Worm (Caenorhabditis elegans) whole organism, L4/young adult: Measurements from ENCODE around the gene T26E4.2.

Experiments
- W03F9.2 ChIP-seq: fragments of 150-350 bp; optimal IDR thresholded peaks from 2 replicates; lab custom pipeline; 2014; ENCODE audit warnings: missing biosample characterization, missing genetic modification characterization
- dao-5 ChIP-seq: sonication (generic microtip); optimal IDR thresholded peaks from 2 replicates; lab custom pipeline; 2016; ENCODE audit warnings: missing genotype, missing genetic modification characterization, moderate library complexity, missing compliant biosample characterization
- him-1 ChIP-seq: sonication (generic microtip); optimal IDR thresholded peaks from 2 replicates; lab custom pipeline; 2016; ENCODE audit warnings: missing genotype, missing genetic modification reagents, missing genetic modification characterization, missing compliant biosample characterization

DNA sequence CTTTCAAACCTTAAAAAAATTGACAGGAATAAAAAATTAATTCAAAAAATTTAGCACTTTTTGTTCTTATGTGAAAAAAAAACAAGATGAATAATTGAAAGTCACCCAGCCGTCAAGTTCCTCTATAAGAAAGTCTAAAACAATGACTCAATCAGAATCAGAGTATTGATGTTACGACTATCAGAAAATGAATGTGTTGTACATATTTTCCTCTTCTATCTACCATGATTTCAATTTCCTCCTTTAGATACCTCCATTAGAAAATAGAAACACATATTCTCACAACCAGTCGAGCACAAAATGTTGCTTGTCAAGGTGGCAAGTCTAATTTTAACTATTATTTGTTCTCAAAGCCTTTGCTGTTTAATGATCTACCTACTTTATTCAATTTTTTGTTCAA, 38.8 kb downstream of the T26E4.2 start, which contains the start of gene srbc-48:
- TF ChIP-seq W03F9.2 (tag; lab: Kevin White, UChicago) (no peak), him-1 (tag; lab: Kevin White, UChicago) (no peak), dao-5 (tag; lab: Kevin White, UChicago) (no peak)
